Worm (Caenorhabditis elegans) whole organism, L1 larva: ENCODE results near the gene eat-20.

Experiments used
- ces-1 ChIP-seq: fragments of 150-350 bp; optimal IDR thresholded peaks from 2 replicates; lab custom pipeline; 2014; ENCODE audit warnings: missing biosample characterization, missing genetic modification reagents, missing genetic modification characterization
- nhr-77 ChIP-seq: fragments of 150-350 bp; optimal IDR thresholded peaks from 2 replicates; lab custom pipeline; 2014; ENCODE audit warnings: missing biosample characterization, missing genetic modification characterization

DNA sequence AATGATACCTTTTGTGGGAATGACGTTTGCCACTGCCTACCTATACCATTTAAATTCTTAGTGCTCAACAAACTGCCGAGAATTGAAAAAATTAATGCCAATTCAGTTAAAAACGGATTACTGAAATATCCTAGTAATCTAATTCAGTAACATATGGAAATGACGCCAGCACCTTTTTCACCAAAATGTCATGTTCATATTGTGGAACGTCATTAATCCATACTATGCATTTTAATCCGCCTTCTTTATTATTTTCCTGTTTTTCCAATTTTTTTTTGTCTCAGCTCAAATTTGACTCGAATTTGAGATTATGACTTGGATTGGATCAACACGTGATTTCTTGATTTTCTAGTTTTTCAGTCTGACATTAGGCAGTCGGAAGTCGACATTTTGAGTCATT is 31.6 kb downstream of the eat-20 start:
- TF ChIP-seq ces-1 (no peak), nhr-77 (tag; lab: Kevin White, UChicago) (no peak)
